Worm (Caenorhabditis elegans) whole organism, mixed stage, embryonic: ENCODE results near the gene ZK686.3.

Experiments
- M03D4.4 ChIP-seq: sonication (generic microtip); optimal IDR thresholded peaks from 2 replicates; lab custom pipeline; 2017; ENCODE audit warnings: mild to moderate bottlenecking, missing genetic modification characterization, missing compliant biosample characterization
- bed-3 ChIP-seq: fragments of 200-800 bp; sonication (Bioruptor generic); optimal IDR thresholded peaks from 3 replicates; lab custom pipeline; 2018; ENCODE audit warnings: mild to moderate bottlenecking, missing genetic modification characterization, moderate library complexity, missing compliant biosample characterization
- blmp-1 ChIP-seq: fragments of 150-350 bp; optimal IDR thresholded peaks from 2 replicates; lab custom pipeline; 2014; ENCODE audit warnings: missing biosample characterization, missing genetic modification characterization
- ceh-39 ChIP-seq: fragments of 150-350 bp; optimal IDR thresholded peaks from 2 replicates; lab custom pipeline; 2014; ENCODE audit warnings: missing biosample characterization, missing genetic modification characterization
- ceh-83 ChIP-seq: fragments of 200-800 bp; sonication (Bioruptor generic); optimal IDR thresholded peaks from 2 replicates; lab custom pipeline; 2018; ENCODE audit warnings: mild to moderate bottlenecking, missing genetic modification characterization, missing compliant biosample characterization
- drap-1 ChIP-seq: fragments of 200-800 bp; sonication (Bioruptor generic); optimal IDR thresholded peaks from 3 replicates; lab custom pipeline; 2018; ENCODE audit warnings: mild to moderate bottlenecking, missing genetic modification characterization, missing compliant biosample characterization
- elt-1 ChIP-seq: sonication (generic microtip); optimal IDR thresholded peaks from 2 replicates; lab custom pipeline; 2017; ENCODE audit warnings: missing genetic modification characterization, mild to moderate bottlenecking, missing compliant biosample characterization, antibody characterized with exemption, moderate library complexity, borderline replicate concordance; ENCODE audit not compliant: insufficient read depth
- ham-2 ChIP-seq: fragments of 200-800 bp; sonication (Bioruptor generic); optimal IDR thresholded peaks from 2 replicates; lab custom pipeline; 2018; ENCODE audit warnings: mild to moderate bottlenecking, missing genetic modification characterization, missing compliant biosample characterization
- hlh-1 ChIP-seq: fragments of 150-350 bp; optimal IDR thresholded peaks from 2 replicates; lab custom pipeline; 2014; ENCODE audit warnings: missing biosample characterization, missing genetic modification reagents, missing genetic modification characterization
- lin-13 ChIP-seq: fragments of 150-350 bp; optimal IDR thresholded peaks from 2 replicates; lab custom pipeline; 2014; ENCODE audit warnings: missing biosample characterization, missing genetic modification characterization
- lin-32 ChIP-seq: fragments of 200-800 bp; sonication (Bioruptor generic); optimal IDR thresholded peaks from 2 replicates; lab custom pipeline; 2018; ENCODE audit warnings: mild to moderate bottlenecking, missing genetic modification characterization, missing compliant biosample characterization
- lsy-2 ChIP-seq: fragments of 150-350 bp; optimal IDR thresholded peaks from 2 replicates; lab custom pipeline; 2014; ENCODE audit warnings: missing biosample characterization, missing genetic modification characterization
- mab-5 ChIP-seq: fragments of 150-350 bp; optimal IDR thresholded peaks from 2 replicates; lab custom pipeline; 2014; ENCODE audit warnings: missing biosample characterization, missing genetic modification characterization
- mep-1 ChIP-seq: fragments of 150-350 bp; optimal IDR thresholded peaks from 2 replicates; lab custom pipeline; 2017; ENCODE audit warnings: missing biosample characterization, missing genetic modification reagents, missing genetic modification characterization, inconsistent platforms
- nhr-2 ChIP-seq: fragments of 150-350 bp; optimal IDR thresholded peaks from 2 replicates; lab custom pipeline; 2014; ENCODE audit warnings: missing biosample characterization, missing genetic modification characterization
- nhr-237 ChIP-seq: fragments of 150-350 bp; optimal IDR thresholded peaks from 2 replicates; lab custom pipeline; 2014; ENCODE audit warnings: missing biosample characterization, missing genetic modification characterization
- nhr-76 ChIP-seq: sonication (generic microtip); optimal IDR thresholded peaks from 2 replicates; lab custom pipeline; 2017; ENCODE audit warnings: missing biosample characterization, missing genetic modification characterization
- sem-2 ChIP-seq: fragments of 200-800 bp; sonication (Bioruptor generic); optimal IDR thresholded peaks from 2 replicates; lab custom pipeline; 2018; ENCODE audit warnings: mild to moderate bottlenecking, missing genetic modification characterization, missing compliant biosample characterization
- snpc-4 ChIP-seq: fragments of 150-350 bp; optimal IDR thresholded peaks from 2 replicates; lab custom pipeline; 2014; ENCODE audit warnings: missing biosample characterization, missing genetic modification characterization
- sptf-1 ChIP-seq: sonication (generic microtip); optimal IDR thresholded peaks from 2 replicates; lab custom pipeline; 2017; ENCODE audit warnings: mild to moderate bottlenecking, missing genetic modification characterization, moderate library complexity, missing compliant biosample characterization
- unc-39 ChIP-seq: fragments of 150-350 bp; optimal IDR thresholded peaks from 2 replicates; lab custom pipeline; 2014; ENCODE audit warnings: missing biosample characterization, missing genetic modification characterization
- unc-62 ChIP-seq: fragments of 150-350 bp; optimal IDR thresholded peaks from 2 replicates; lab custom pipeline; 2014; ENCODE audit warnings: missing biosample characterization, missing genetic modification reagents, missing genetic modification characterization
- zip-8 ChIP-seq: fragments of 150-350 bp; optimal IDR thresholded peaks from 2 replicates; lab custom pipeline; 2014; ENCODE audit warnings: missing biosample characterization, missing genetic modification characterization
- ztf-11 ChIP-seq: fragments of 150-350 bp; optimal IDR thresholded peaks from 2 replicates; lab custom pipeline; 2014; ENCODE audit warnings: missing biosample characterization, missing genetic modification characterization

Gene ZK686.3

DNA sequence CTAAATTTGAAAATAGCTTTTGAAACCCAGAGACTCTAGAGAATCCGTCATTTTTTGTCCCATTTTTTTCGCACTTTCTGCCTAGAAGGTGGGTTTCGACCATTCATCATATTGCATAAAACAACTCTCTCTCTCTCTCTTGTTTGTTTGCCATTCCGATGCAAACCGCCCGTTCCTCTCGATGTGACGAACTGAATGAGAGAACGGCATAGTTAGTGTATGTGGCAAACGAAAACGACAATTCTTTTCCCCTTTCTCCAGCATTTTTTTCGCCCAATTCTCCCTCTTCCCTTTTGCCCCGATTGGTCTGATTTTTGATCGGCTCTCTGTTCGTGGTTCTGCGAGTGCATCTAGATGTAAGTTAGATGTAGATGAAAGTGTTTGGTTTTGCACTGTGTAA lies 47.4 kb downstream of the ZK686.3 start:
- TF ChIP-seq mab-5 (no peak), nhr-2 (tag; lab: Kevin White, UChicago) (no peak), unc-62 (GFP tag; lab: Kevin White, UChicago) (no peak), ham-2 (GFP tag; lab: Kevin White, UChicago) (no peak), unc-39 (no peak), nhr-76 (tag; lab: Kevin White, UChicago) (no peak), lin-13 (tag; lab: Kevin White, UChicago) (no peak), sem-2 (no peak), drap-1 (GFP tag; lab: Kevin White, UChicago) (no peak), M03D4.4 (tag; lab: Kevin White, UChicago) (no peak), ceh-39 (tag; lab: Kevin White, UChicago) (no peak), blmp-1 (tag; lab: Kevin White, UChicago) (no peak), zip-8 (tag; lab: Kevin White, UChicago) (no peak), ceh-83 (GFP tag; lab: Kevin White, UChicago) (no peak), lin-32 (GFP tag; lab: Kevin White, UChicago) (no peak)
- TF ChIP-seq, all 35 proteins: peak for 0

DNA sequence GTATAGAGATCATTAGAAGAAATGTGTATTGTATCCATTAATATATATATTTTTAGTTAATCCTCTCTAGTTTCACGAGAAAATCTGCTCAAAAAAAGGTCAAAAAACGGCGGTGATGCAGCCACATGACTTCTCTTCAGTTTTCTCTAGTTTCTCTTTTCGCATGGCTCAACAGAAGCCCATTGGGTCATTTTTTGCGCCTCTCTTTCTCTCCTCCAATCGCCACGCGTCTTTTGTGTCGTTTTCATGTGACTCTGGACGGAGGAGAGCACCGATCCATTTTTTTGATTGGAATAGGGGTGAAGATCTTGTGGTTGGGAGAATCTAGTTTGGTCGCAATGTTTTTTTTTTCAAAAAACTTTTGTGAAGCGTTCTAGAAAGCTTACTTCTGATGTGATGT lies 48.0 kb downstream of the ZK686.3 start:
- no peak for TF ChIP-seq elt-1 (tag; lab: Kevin White, UChicago)
- TF ChIP-seq sptf-1 (tag; lab: Kevin White, UChicago): no peak

DNA sequence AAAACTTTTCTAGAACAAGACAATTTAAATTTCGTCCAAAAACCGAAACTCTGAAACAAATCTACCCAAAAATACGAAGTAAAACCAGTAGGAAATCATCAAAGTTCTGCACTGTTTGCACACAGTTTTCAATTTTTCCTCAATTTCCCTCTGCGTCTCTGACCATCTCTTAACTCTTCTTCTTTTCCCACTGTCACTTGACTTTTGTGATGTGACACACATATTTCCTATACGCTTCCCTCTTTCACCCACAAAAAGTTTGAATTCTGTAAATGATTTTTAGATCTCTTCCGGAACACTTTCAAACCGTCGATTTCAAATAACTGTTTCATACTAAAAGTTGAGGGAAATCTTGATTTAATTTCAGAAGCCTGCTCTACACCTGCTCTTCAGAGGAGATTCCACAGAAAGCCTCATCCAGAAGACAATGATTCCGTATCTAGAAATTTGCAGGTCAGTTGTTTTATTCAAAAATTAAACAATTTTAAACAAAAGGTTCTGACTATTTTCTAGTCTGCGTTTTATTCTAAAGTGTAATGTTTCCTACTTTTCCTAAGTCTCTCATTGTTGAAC lies 49.4 kb downstream of the ZK686.3 start, which contains the start of gene ncl-1:
TSS of gene ncl-1 (plus strand) at position 366 of the 573 bp plus-strand sequence.
- TF ChIP-seq ham-2 (GFP tag; lab: Kevin White, UChicago) (no peak), ztf-11 (tag; lab: Kevin White, UChicago) (no peak), hlh-1 (tag; lab: Kevin White, UChicago) (no peak)

DNA sequence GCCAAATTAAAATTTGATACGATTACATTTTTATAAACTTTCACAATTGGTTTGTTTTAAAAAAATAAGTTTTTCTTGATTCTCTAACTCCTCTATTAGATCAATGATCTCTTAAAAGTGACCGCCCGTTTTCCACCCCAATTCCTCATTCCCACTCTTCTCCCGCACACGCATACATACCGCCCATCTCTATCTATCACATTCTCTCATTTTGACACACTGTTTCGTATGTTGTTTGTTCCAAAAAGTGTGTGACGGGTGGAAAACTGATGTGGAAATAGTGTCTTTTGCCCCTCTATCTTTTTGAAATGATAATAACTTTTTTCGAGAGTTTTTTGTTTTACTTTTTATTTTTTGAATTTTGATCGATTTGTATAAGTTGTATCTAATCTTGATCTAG lies 50.5 kb downstream of the ZK686.3 start:
- TF ChIP-seq unc-39 (no peak), zip-8 (tag; lab: Kevin White, UChicago) (no peak), unc-62 (GFP tag; lab: Kevin White, UChicago) (peak; percentile 47), nhr-237 (tag; lab: Kevin White, UChicago) (peak; percentile 24), snpc-4 (no peak), nhr-2 (tag; lab: Kevin White, UChicago) (no peak), lsy-2 (tag; lab: Kevin White, UChicago) (peak; percentile 4), bed-3 (GFP tag; lab: Kevin White, UChicago) (no peak), sptf-1 (tag; lab: Kevin White, UChicago) (no peak), mep-1 (tag; lab: Kevin White, UChicago) (peak; percentile 25)
